Worm (Caenorhabditis elegans) whole organism, early embryonic: ENCODE results near the gene cla-1.
"Not testable (repeated sequence)": the region's sequence is repeated elsewhere in the genome, so short reads cannot be mapped to it uniquely, and the experiment has no call there.

Experiments used
- B0310.2 ChIP-seq: sonication (generic microtip); optimal IDR thresholded peaks from 2 replicates; lab custom pipeline; 2016; ENCODE audit warnings: mild to moderate bottlenecking, missing genetic modification characterization, missing compliant biosample characterization
- F13C5.2 ChIP-seq: sonication (generic microtip); optimal IDR thresholded peaks from 2 replicates; lab custom pipeline; 2017; ENCODE audit warnings: mild to moderate bottlenecking, missing genetic modification characterization, inconsistent platforms, missing compliant biosample characterization
- aly-1 ChIP-seq: sonication (generic microtip); optimal IDR thresholded peaks from 2 replicates; lab custom pipeline; 2016; ENCODE audit warnings: missing genetic modification characterization, missing compliant biosample characterization
- ama-1 ChIP-seq: fragments of 150-350 bp; optimal IDR thresholded peaks from 2 replicates; lab custom pipeline; 2014
- ceh-13 ChIP-seq: fragments of 200-800 bp; sonication (Bioruptor generic); optimal IDR thresholded peaks from 2 replicates; lab custom pipeline; 2018; ENCODE audit warnings: mild to moderate bottlenecking, missing genetic modification characterization, missing compliant biosample characterization
- ceh-36 ChIP-seq: sonication (generic microtip); optimal IDR thresholded peaks from 2 replicates; lab custom pipeline; 2016; ENCODE audit warnings: missing genetic modification characterization, inconsistent platforms, missing compliant biosample characterization
- ets-7 ChIP-seq: sonication (generic microtip); optimal IDR thresholded peaks from 2 replicates; lab custom pipeline; 2016; ENCODE audit warnings: missing genotype, missing genetic modification characterization, missing compliant biosample characterization
- flt-1 ChIP-seq: fragments of 200-800 bp; sonication (Bioruptor generic); IDR thresholded peaks from 2 replicates; pipeline ENCODE4 v1.3.6; 2022; ENCODE audit warnings: missing genetic modification characterization, missing compliant biosample characterization
- hmbx-1 ChIP-seq: sonication (generic microtip); optimal IDR thresholded peaks from 2 replicates; lab custom pipeline; 2016; ENCODE audit warnings: mild to moderate bottlenecking, missing genetic modification characterization, missing compliant biosample characterization
- hmg-4 ChIP-seq: fragments of 200-800 bp; sonication (Bioruptor generic); optimal IDR thresholded peaks from 2 replicates; lab custom pipeline; 2018; ENCODE audit warnings: mild to moderate bottlenecking, missing genetic modification characterization, missing compliant biosample characterization
- hnd-1 ChIP-seq: sonication (generic microtip); optimal IDR thresholded peaks from 2 replicates; lab custom pipeline; 2016; ENCODE audit warnings: missing genetic modification characterization, missing compliant biosample characterization
- pes-1 ChIP-seq: fragments of 200-800 bp; sonication (Bioruptor generic); IDR thresholded peaks from 2 replicates; pipeline ENCODE4 v1.3.6; 2022; ENCODE audit warnings: missing genetic modification reagents, missing genetic modification characterization, missing compliant biosample characterization
- scrt-1 ChIP-seq: fragments of 200-800 bp; sonication (Bioruptor generic); IDR thresholded peaks from 2 replicates; pipeline ENCODE4 v1.3.6; 2022; ENCODE audit warnings: missing genetic modification characterization, missing compliant biosample characterization
- sea-1 ChIP-seq: fragments of 200-800 bp; sonication (Bioruptor generic); conservative IDR thresholded peaks from 2 replicates; pipeline ENCODE4 v1.3.6; 2022; ENCODE audit warnings: missing genetic modification characterization, missing compliant biosample characterization
- tbx-11 ChIP-seq: fragments of 200-800 bp; sonication (Bioruptor generic); IDR thresholded peaks from 2 replicates; pipeline ENCODE4 v1.3.6; 2022; ENCODE audit warnings: missing genetic modification characterization, missing compliant biosample characterization
- tbx-37 ChIP-seq: fragments of 200-800 bp; sonication (Bioruptor generic); conservative IDR thresholded peaks from 2 replicates; pipeline ENCODE4 v1.3.6; 2022; ENCODE audit warnings: missing genetic modification reagents, missing genetic modification characterization, missing compliant biosample characterization
- tra-4 ChIP-seq: sonication (generic microtip); optimal IDR thresholded peaks from 2 replicates; lab custom pipeline; 2017; ENCODE audit warnings: missing genetic modification characterization, missing compliant biosample characterization

Gene cla-1

ce11 chrIV:7563850-7564249 is 24.9 kb upstream of the cla-1 start, which contains the start of gene F32E10.9:
F32E10.9 (minus strand) TSS chrIV:7563950.
- not testable (repeated sequence) for TF ChIP-seq flt-1 (GFP tag; lab: Robert Waterston, UW); sea-1 (GFP tag; lab: Robert Waterston, UW); aly-1

- no peak for TF ChIP-seq F13C5.2 (tag; lab: Kevin White, UChicago)
- TF ChIP-seq sea-1 (GFP tag; lab: Robert Waterston, UW): no peak
- no peak for TF ChIP-seq aly-1
- no peak for TF ChIP-seq flt-1 (GFP tag; lab: Robert Waterston, UW)
- no peak for TF ChIP-seq scrt-1 (GFP tag; lab: Robert Waterston, UW)
- no peak for TF ChIP-seq B0310.2 (tag; lab: Kevin White, UChicago)
- TF ChIP-seq ama-1 (lab: Kevin White, UChicago): no peak
- no peak for TF ChIP-seq ets-7 (tag; lab: Kevin White, UChicago)
- no peak for TF ChIP-seq tra-4 (tag; lab: Kevin White, UChicago)
- TF ChIP-seq ceh-13: no peak
- TF ChIP-seq hmbx-1 (tag; lab: Kevin White, UChicago): no peak
- no peak for TF ChIP-seq tbx-11
These were observed 21.1 kb upstream of the cla-1 start, which contains the start of gene F32E10.8 for ce11 chrIV:7567557-7568010. F32E10.8 (plus strand) TSS chrIV:7567607.

ce11 chrIV:7568593-7568992 is 20.1 kb upstream of the cla-1 start, which contains the start of gene clec-180:
clec-180 (plus strand) TSS chrIV:7568893.
- TF ChIP-seq B0310.2 (tag; lab: Kevin White, UChicago): no peak
- TF ChIP-seq tra-4 (tag; lab: Kevin White, UChicago): no peak
- no peak for TF ChIP-seq sea-1 (GFP tag; lab: Robert Waterston, UW)
- TF ChIP-seq aly-1: no peak
- TF ChIP-seq hmg-4: no peak
- TF ChIP-seq flt-1 (GFP tag; lab: Robert Waterston, UW): no peak
- TF ChIP-seq F13C5.2 (tag; lab: Kevin White, UChicago): no peak
- TF ChIP-seq ceh-13: no peak
- no peak for TF ChIP-seq ama-1 (lab: Kevin White, UChicago)
- TF ChIP-seq tbx-37 (GFP tag; lab: Robert Waterston, UW): no peak
- no peak for TF ChIP-seq ceh-36 (tag; lab: Kevin White, UChicago)
- TF ChIP-seq hnd-1: no peak
- no peak for TF ChIP-seq hmbx-1 (tag; lab: Kevin White, UChicago)
- TF ChIP-seq tbx-11: no peak
- no peak for TF ChIP-seq scrt-1 (GFP tag; lab: Robert Waterston, UW)
- no peak for TF ChIP-seq ets-7 (tag; lab: Kevin White, UChicago)
- TF ChIP-seq pes-1 (GFP tag; lab: Robert Waterston, UW): no peak

ce11 chrIV:7573944-7574343 is 14.8 kb upstream of the cla-1 start:
- TF ChIP-seq B0310.2 (tag; lab: Kevin White, UChicago) (peak; percentile 94), scrt-1 (GFP tag; lab: Robert Waterston, UW) (peak; percentile 95), F13C5.2 (tag; lab: Kevin White, UChicago) (peak; percentile 95), hnd-1 (peak; percentile 96), aly-1 (peak; percentile 95), ceh-13 (peak; percentile 87), ama-1 (lab: Kevin White, UChicago) (peak; percentile 5), tra-4 (tag; lab: Kevin White, UChicago) (peak; percentile 96), flt-1 (GFP tag; lab: Robert Waterston, UW) (peak; percentile 97), sea-1 (GFP tag; lab: Robert Waterston, UW) (peak; percentile 97), tbx-37 (GFP tag; lab: Robert Waterston, UW) (peak; percentile 97), hmg-4 (peak; percentile 99), ceh-36 (tag; lab: Kevin White, UChicago) (peak; percentile 96), tbx-11 (peak; percentile 92), hmbx-1 (tag; lab: Kevin White, UChicago) (peak; percentile 84), ets-7 (tag; lab: Kevin White, UChicago) (peak; percentile 90), pes-1 (GFP tag; lab: Robert Waterston, UW) (peak; percentile 96)

ce11 chrIV:7575147-7575768 is 13.5 kb upstream of the cla-1 start, which contains the start of gene cec-4:
cec-4 (plus strand) TSS chrIV:7575718.
- TF ChIP-seq aly-1 (no peak), ceh-36 (tag; lab: Kevin White, UChicago) (no peak), ama-1 (lab: Kevin White, UChicago) (peak; percentile 52)

ce11 chrIV:7578281-7578680 is 10.4 kb upstream of the cla-1 start, which contains the start of gene F32E10.5:
F32E10.5 (minus strand) TSS chrIV:7578381.
- TF ChIP-seq flt-1 (GFP tag; lab: Robert Waterston, UW): no peak
- no peak for TF ChIP-seq pes-1 (GFP tag; lab: Robert Waterston, UW)
- no peak for TF ChIP-seq tbx-11

- TF ChIP-seq flt-1 (GFP tag; lab: Robert Waterston, UW) (peak; percentile 52; the same call in 1 of the 2 replicates), hnd-1 (no peak), ceh-36 (tag; lab: Kevin White, UChicago) (no peak), hmbx-1 (tag; lab: Kevin White, UChicago) (no peak), sea-1 (GFP tag; lab: Robert Waterston, UW) (no peak), ets-7 (tag; lab: Kevin White, UChicago) (no peak), F13C5.2 (tag; lab: Kevin White, UChicago) (peak; percentile 72)
These were observed 8.6 kb upstream of the cla-1 start, which contains the start of the genes cec-5 and nol-10 for ce11 chrIV:7580062-7580614. cec-5 (minus strand) TSS chrIV:7580112. nol-10 (plus strand) TSS chrIV:7580597.
